Worm (Caenorhabditis elegans) whole organism, dauer: ENCODE data around the gene clec-239.
"Not testable (repeated sequence)": the region's sequence is repeated elsewhere in the genome, so short reads cannot be mapped to it uniquely, and the experiment has no call there.

ENCODE experiments used
- unc-62 ChIP-seq: sonication (generic microtip); optimal IDR thresholded peaks from 2 replicates; lab custom pipeline; 2017; ENCODE audit warnings: missing biosample characterization, missing genetic modification reagents, missing genetic modification characterization

The clec-239 gene

DNA sequence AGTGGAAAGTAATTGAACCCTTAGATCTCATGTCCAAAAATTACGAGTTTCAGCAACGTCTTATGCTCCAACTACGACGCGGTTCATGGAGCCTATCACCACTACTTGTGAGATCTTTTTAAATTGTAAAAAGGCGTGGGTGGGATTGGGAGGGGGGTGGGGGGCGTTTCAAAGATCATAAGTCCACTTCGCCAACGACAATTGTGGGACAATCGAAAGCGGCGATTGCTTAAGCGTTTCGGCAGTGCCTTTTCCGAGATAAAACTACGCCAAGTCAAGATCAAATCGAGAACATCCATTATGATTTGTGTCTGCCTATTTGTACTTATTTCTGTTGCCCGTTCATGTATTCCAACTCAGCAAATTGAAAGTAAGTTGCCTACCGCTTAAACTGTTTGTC lies at the start of gene clec-239:
clec-239 (plus strand) TSS at position 301 of the 400 bp plus-strand sequence.
- TF ChIP-seq unc-62 = no peak

DNA sequence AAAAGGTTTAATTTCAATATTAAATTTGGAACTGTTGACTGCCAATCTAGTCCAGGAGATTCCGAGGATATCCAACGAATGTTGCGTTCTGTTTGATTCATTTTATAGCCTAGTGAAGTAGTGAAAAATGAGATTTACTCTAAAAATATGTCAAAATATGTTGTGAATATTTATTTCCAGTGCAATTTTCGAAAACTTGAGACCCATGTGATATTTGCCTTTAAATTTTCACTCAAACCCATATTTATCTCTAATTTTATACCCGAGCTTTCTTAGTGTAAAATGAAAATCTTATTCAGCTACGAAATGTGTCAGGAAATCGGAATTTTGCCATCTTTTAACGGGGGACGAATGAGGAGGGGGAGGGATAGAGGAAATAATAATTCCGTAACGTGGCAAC lies 46.5 kb upstream of the clec-239 start, which contains the start of gene F09C6.16:
F09C6.16 (minus strand) TSS at position 101 of the 400 bp plus-strand sequence.
- TF ChIP-seq unc-62 = no peak

DNA sequence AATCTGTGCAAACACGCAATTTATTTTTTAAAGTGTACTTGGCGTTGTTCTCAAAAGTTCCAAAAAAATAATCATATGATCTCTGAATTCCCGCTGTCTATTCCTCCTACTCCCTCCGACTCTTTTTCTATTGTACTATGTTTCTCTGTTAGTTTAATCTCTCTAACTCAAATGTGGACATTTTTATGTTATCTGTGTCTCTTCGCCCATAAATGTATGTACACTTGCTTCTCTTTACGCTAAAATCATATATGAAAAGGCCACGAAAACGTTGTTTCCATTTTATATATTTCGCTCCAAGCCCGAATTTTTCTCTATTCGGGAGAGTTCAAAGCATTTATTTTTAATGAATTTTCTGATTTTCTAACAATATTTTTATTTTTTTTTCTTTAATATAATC lies 45.5 kb upstream of the clec-239 start:
- TF ChIP-seq unc-62 = no peak

DNA sequence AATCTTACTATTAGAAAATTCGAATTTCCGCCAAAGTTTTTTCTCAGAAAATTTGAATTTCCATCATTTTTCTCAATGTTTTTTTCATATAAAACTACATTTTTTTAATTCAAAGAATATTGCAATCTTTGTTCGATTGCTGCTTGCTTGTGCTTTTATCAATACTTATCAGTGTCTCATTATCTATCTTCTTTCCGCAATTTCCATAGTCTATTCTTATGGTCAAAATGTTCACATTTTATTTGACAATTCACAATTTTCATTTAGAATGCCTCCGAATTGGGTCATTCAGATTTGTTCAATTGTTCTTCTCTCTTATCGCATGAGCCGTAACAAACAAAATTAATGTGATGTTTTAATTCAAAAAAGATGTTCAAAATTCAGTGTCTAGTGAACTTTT lies 45.0 kb upstream of the clec-239 start:
- no peak for TF ChIP-seq unc-62

DNA sequence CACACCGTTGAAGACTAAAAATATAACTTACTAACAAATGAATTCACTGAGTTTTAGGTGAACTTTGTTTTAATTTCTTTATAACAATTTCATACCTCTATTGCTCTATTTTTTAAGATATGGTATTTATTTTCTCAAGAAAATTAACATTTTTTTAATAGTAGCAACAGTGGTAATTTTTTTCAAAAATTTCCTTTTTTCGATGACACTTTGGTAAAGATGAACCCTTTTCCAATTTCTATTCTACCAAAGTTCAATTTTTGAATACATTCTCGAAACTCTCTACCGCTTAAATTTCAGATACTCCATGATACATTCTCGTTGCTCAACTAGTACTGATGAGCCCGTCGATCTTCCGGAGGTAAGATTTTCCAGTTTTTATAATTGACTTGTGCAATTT lies 44.4 kb upstream of the clec-239 start, which contains the start of gene nhr-116:
nhr-116 (plus strand) TSS at position 301 of the 400 bp plus-strand sequence.
- no peak for TF ChIP-seq unc-62

DNA sequence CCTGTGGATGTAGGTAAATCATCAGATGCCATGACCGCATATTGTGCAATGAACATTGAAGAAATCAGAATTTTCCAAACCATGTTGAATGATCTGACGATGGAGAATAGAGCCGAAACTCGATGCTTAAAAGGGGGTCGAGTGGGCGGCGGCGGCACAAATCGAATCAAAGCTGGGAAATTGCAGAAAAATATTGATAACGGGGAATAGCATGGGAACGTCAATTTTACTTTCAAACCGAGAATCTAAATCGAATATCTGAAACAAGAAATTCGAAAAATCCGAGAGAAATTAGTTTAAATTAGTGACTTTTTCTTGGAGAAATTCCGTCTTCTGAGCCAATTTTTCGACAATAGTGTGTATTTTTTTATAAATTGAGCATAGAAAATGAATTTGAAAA lies 40.2 kb upstream of the clec-239 start, which contains the start of gene F09C6.10:
F09C6.10 (minus strand) TSS at position 101 of the 400 bp plus-strand sequence.
- TF ChIP-seq unc-62 = no peak

DNA sequence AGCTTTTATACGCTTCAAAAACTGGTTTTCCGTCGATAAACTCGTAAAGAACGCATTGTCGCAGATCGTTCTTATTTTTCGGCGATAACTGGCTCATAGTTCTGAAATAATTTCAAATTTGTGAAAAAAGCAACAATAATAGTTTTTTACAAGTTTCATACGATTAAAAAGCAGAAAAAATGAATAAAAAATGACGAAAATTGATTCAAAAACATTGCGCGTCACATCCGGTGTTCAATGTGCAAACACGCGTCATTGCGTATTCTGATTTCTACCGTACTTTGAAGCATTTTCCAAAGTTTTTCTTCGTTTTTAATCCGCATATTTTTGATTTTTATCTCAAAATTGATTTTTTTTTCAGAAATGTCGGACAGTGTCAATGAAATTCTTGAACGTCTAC lies 38.0 kb upstream of the clec-239 start, which contains the start of the genes fbxa-206 and Y102A5C.2:
fbxa-206 (minus strand) TSS at position 101 of the 400 bp plus-strand sequence.
Y102A5C.2 (plus strand) TSS at position 354 of the 400 bp plus-strand sequence.
- TF ChIP-seq unc-62 = no peak

DNA sequence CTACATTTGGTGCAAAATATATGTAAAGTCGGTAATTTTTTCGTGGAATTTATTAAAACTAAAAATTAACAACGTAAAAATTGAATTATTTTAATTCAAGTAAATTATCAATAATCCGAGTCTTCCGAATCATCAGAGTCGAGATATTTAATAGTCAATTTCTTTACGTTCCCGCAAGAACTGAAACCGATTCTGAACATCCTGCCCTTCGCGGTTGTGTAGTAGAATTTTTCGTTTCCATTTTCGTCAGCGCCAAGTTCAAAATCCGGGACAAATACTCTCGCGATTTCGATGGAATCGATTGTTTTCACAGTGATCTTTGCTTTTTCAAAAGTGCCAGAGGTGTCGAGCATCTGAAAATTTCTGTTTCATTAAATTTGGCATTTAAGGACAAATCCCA lies 36.7 kb upstream of the clec-239 start:
- no peak for TF ChIP-seq unc-62

DNA sequence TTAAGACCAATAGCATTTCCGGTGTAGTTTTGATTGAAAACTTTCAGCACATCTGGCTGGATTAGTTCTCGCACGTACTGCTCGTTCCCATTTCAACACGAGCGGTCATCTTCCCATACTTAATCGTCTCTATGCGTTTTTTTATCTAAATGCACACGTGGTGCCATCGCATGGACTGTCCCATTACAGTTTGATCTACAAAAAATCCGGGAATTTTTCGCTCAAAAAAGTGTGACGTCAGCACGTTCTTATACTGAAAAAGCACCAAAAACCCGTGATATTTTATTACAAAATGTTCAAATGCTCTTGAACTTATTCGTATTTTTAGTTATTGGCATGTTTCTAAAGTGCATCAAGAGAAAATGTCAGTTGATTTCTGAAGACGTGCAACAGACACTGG lies 34.4 kb upstream of the clec-239 start, which contains the start of gene Y102A5C.4:
Y102A5C.4 (plus strand) TSS at position 301 of the 400 bp plus-strand sequence.
- no peak for TF ChIP-seq unc-62

DNA sequence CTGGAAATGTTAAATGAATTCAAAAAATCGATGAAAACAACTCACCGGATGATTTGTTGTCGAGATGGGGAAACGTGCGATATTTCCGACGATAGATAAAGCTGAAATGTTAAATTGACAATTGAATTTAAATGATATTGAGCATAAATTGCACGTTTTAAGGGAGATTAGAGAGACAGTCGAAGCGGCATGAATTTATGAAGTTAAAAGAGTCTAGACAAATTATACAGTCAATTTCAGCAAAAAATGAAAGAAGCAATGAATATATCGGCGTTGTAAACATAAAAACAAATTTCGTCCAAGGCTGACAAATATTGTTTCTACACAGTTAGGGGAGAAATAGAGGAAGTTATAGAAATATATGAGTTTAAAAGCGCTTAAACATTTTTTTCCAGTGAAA lies 29.0 kb upstream of the clec-239 start, which contains the start of gene Y102A5C.36:
Y102A5C.36 (minus strand) TSS at position 101 of the 400 bp plus-strand sequence.
- TF ChIP-seq unc-62 = no peak

DNA sequence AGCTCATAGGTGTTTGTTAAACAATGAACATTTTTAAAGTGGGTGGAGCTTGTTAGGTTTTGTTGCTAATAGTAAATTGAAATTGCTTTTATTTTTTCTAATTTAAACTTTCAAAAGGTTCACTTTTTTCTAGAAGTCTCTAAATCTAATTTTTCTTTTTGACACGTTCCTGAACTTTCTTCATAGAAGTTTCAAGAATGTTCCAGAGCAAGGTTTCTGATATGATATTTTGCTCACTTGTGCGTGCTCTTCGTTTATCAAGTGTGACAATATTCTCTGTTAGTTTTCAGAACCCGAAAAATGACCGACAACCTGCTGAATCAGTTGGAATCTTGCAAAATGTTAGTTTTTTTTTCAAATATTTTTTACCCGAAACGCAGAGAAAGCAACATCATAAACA lies 17.6 kb upstream of the clec-239 start, which contains the start of gene fbxa-148:
fbxa-148 (plus strand) TSS at position 301 of the 400 bp plus-strand sequence.
- TF ChIP-seq unc-62 = not testable (repeated sequence)

DNA sequence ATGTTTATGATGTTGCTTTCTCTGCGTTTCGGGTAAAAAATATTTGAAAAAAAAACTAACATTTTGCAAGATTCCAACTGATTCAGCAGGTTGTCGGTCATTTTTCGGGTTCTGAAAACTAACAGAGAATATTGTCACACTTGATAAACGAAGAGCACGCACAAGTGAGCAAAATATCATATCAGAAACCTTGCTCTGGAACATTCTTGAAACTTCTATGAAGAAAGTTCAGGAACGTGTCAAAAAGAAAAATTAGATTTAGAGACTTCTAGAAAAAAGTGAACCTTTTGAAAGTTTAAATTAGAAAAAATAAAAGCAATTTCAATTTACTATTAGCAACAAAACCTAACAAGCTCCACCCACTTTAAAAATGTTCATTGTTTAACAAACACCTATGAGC lies 8.3 kb upstream of the clec-239 start, which contains the start of gene fbxa-112:
fbxa-112 (minus strand) TSS at position 101 of the 400 bp plus-strand sequence.
- TF ChIP-seq unc-62 = not testable (repeated sequence)

DNA sequence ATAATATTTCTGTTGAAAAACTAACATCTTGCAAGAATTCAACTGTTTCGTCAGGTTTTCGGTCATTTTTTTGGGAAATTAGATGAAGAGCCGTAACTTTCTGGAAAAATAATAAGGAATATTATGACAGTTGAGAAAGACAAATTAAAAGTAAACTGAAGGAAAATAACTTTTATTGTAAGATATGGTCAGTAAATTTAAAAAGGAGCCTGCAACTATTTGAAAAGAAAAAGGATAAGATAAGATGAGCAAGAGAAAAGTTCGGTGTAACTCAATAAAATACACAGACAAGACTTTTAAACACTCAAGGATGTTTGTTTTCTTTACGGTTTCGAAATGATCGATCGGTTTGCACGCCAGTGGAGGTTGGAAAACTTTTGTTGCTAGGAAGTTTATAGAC lies 6.7 kb upstream of the clec-239 start, which contains the start of gene fbxa-111:
fbxa-111 (minus strand) TSS at position 101 of the 400 bp plus-strand sequence.
- TF ChIP-seq unc-62 = not testable (repeated sequence)

DNA sequence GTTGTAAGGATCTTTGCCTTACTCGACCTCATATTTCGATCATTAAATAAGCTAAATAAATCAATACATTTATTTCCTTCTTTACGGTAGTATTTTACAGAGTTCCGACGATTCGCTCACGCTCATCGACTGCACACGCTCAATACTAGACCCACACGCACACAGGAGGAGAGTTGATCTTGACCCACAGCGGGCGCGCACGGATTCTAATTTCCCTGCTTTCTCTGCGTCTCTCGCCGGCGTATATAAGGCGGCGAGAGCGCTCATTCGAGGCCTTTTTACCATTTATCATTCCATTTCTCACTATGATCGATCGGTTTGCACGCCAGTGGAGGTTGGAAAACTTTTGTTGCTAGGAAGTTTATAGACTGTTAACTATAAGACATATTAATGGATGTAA lies 6.3 kb upstream of the clec-239 start:
- no peak for TF ChIP-seq unc-62

DNA sequence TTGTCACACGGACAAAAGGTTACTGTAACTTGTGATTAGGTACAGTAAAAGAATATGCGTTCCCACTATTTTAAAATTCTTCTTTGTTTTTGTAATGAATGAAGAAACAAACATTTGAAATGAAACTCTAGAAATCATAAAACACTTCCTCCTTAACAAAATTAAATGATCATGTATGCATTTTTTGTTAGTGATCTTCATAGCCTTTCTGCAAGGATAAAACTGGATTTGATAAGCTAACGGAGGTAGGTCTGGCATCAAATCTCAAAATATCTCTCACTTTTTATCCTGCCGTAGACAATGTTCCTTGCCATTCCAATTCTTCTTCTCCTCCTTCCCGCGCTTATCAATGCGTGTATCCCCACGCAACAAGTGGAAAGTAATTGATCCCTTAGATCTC lies 4.8 kb upstream of the clec-239 start, which contains the start of gene clec-238:
clec-238 (plus strand) TSS at position 301 of the 400 bp plus-strand sequence.
- no peak for TF ChIP-seq unc-62

DNA sequence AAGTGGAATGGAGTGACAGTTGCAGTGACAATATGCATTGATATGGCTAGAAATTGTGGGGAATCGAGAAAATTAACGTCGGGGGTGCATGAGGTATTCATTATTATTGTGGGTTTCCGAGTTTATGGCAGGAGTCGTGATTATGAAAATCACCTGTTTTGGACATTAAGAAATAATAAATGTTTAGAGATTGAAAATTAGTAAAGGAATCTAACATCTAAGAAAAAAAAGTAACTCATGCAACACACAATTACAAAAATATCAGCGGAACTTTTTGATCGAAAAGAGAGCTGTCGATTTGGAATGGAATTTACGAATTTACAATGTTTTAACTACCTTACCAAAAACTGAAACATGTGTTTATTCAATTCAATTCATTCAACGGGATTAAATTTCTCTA lies 1.6 kb upstream of the clec-239 start, which contains the start of gene srh-206:
srh-206 (minus strand) TSS at position 101 of the 400 bp plus-strand sequence.
- no peak for TF ChIP-seq unc-62

DNA sequence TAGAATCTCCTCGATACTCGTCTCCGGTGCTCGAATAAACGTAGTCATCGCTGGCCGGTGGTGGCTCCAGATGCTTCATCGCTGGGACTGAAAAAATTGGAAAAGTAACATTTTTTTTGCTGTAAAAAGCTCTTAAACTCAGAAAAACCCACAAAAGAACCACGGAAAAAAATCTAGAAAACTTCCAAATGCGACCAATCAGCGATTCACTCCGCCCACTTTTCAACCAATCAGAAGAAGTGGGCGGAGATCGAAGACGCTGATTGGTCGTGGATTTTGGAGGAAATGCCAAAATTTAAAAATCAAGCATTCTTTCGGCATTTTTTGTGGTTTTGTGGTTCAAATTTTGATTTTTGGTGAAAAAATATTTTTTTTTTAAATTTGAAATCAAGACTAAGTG lies 2.6 kb downstream of the clec-239 start:
- TF ChIP-seq unc-62 = no peak

DNA sequence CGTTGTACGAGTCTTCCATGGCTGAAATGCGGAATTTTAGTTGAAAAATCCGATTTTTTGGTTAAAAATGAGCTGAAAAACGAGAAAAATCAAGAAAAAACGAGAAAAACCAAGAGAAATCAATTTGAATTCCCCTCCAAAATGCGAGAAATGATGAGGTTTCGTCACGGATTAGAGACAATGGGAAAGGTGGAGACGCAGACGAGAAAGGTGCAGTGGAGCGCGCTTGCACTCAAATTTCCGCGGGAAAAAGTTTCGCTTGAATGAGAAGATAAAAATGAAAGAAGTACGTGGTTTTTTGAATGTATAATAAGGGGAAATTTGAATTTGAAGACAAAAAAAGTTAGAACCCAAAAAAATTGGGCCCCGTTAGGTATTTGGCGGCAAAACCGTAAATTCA lies 9.3 kb downstream of the clec-239 start, which contains the start of gene efl-1:
efl-1 (minus strand) TSS at position 21 of the 400 bp plus-strand sequence.
- TF ChIP-seq unc-62 = no peak
